Fruit fly (Drosophila melanogaster): Measurements from ENCODE around the gene CG14200.

Gene CG14200

DNA sequence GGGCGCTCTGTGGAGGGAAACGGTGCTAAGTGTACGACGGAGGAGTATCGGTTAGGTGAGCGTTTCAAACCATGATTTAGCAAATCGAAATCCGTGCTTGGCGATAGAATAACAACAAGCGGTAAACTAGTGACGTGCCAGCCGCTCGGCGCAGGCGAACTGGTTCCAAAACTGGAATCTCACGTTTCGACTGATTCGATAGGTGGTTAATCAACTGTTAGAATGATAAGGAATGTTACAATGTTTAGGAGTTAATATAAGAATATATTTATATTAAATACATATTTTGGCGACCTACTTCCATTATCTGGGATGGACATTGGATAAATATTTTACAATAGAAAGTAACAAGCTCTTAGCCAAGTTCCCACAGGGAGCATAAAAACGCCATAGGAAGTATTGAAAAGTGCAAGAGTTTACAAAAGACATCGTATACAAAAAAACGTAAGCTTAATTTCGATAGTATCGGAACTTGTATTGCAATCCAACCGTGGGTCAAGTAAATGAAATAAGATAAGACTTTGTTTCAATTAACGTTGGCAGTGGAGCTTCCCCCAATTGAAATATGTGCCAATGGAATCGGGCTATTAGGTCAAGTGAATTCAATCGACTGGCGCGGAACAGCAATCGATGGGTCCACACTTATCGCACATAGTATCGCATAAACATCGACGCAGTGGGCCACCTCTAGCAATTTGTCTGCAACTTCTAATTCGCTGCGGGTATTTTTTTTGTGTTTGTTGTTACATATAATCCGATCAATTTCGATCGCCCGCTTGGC is at the start of gene CG14200, which contains the start of the genes ksh and Pfrx (continued):
- TF ChIP-seq ap (GFP tag; IDR thresholded peaks at IDR 0.05) (no peak), CG4730 (GFP tag; IDR thresholded peaks at IDR 0.05) (no peak), ara (GFP tag; IDR thresholded peaks at IDR 0.05) (no peak), CG42726 (GFP tag; IDR thresholded peaks at IDR 0.05; ENCODE audit: partially characterized antibody) (peak; percentile 94), inv (GFP tag; IDR thresholded peaks at IDR 0.05; ENCODE audit: partially characterized antibody) (peak; percentile 90), pnt (GFP tag; optimal IDR thresholded peaks at IDR 0.05) (no peak), CG17186 (GFP tag; optimal IDR thresholded peaks at IDR 0.05) (peak; percentile 84), Myb (GFP tag; optimal IDR thresholded peaks at IDR 0.05) (peak; percentile 89), oc (tag; optimal IDR thresholded peaks at IDR 0.05) (no peak), Rfx (GFP tag; IDR thresholded peaks at IDR 0.05) (peak; percentile 46), CG9609 (GFP tag; optimal IDR thresholded peaks at IDR 0.05) (peak; percentile 7), CG11695 (GFP tag; IDR thresholded peaks at IDR 0.05) (no peak), slbo (GFP tag; IDR thresholded peaks at IDR 0.05) (peak; percentile 66), run (tag; optimal IDR thresholded peaks at IDR 0.05) (no peak), dm (GFP tag; optimal IDR thresholded peaks at IDR 0.05) (no peak), abd-A (tag; optimal IDR thresholded peaks at IDR 0.05) (no peak), CG9797 (GFP tag; optimal IDR thresholded peaks at IDR 0.05) (peak; percentile 11), CG6272 (GFP tag; IDR thresholded peaks at IDR 0.05) (peak; percentile 40; the same call in 1 of the 2 replicates), Scr (GFP tag; IDR thresholded peaks at IDR 0.05; ENCODE audit: partially characterized antibody) (peak; percentile 85), pfk (GFP tag; optimal IDR thresholded peaks at IDR 0.05) (peak; percentile 31), CG7786 (GFP tag; optimal IDR thresholded peaks at IDR 0.05) (peak; percentile 14), Dll (GFP tag; IDR thresholded peaks at IDR 0.05; ENCODE audit: partially characterized antibody) (peak; percentile 81), CG11504 (tag; optimal IDR thresholded peaks at IDR 0.05) (peak; percentile 23), kah (GFP tag; optimal IDR thresholded peaks at IDR 0.05) (no peak), CG16779 (GFP tag; IDR thresholded peaks at IDR 0.05) (no peak), Sox102F (GFP tag; optimal IDR thresholded peaks at IDR 0.05) (no peak), CG11093 (GFP tag; IDR thresholded peaks at IDR 0.05) (no peak), CG3847 (GFP tag; IDR thresholded peaks at IDR 0.05) (peak; percentile 45; the same call in 1 of the 2 replicates), CG17802 (tag; optimal IDR thresholded peaks at IDR 0.05) (peak; percentile 63), fd3F (GFP tag; optimal IDR thresholded peaks at IDR 0.05) (no peak), Optix (GFP tag; IDR thresholded peaks at IDR 0.05) (no peak), CG18011 (GFP tag; optimal IDR thresholded peaks at IDR 0.05) (no peak), Six4 (GFP tag; optimal IDR thresholded peaks at IDR 0.05) (no peak), peb (GFP tag; IDR thresholded peaks at IDR 0.05) (no peak), chinmo (GFP tag; IDR thresholded peaks at IDR 0.05; ENCODE audit: partially characterized antibody) (peak; percentile 73; the same call in 3 of the 4 replicates), Oaz (GFP tag; IDR thresholded peaks at IDR 0.05) (no peak), amos (GFP tag; IDR thresholded peaks at IDR 0.05; ENCODE audit: partially characterized antibody) (peak; percentile 97), Rx (GFP tag; IDR thresholded peaks at IDR 0.05) (no peak), Antp (GFP tag; optimal IDR thresholded peaks at IDR 0.05) (peak; percentile 35), sna (GFP tag; IDR thresholded peaks at IDR 0.05; ENCODE audit: partially characterized antibody) (peak; percentile 39), Neu2 (GFP tag; optimal IDR thresholded peaks at IDR 0.05; ENCODE audit: borderline replicate concordance) (no peak), h (optimal IDR thresholded peaks at IDR 0.05) (no peak), unc-4 (GFP tag; IDR thresholded peaks at IDR 0.05; ENCODE audit: partially characterized antibody) (peak; percentile 79), CG14710 (tag; optimal IDR thresholded peaks at IDR 0.05) (peak; percentile 57), CG8290 (GFP tag; optimal IDR thresholded peaks at IDR 0.05) (no peak), CG8290 (tag; optimal IDR thresholded peaks at IDR 0.05) (no peak), HLH54F (GFP tag; optimal IDR thresholded peaks at IDR 0.05) (peak; percentile 15), gfzf (GFP tag; optimal IDR thresholded peaks at IDR 0.05) (peak; percentile 31), sisA (GFP tag; IDR thresholded peaks at IDR 0.05) (peak; percentile 26; the same call in 1 of the 2 replicates), shn (GFP tag; optimal IDR thresholded peaks at IDR 0.05) (peak; percentile 28)
